4 fruit fly cellular contexts compared by ENCODE assay signal in genomic region chr3L:8347346-8347745, dm6.
A peak's percentile ranks its signal among the peaks of the same experiment; 100 is the strongest.
TF ChIP-seq lines count a peak whose summit lies in the region.

No protein-coding gene starts in this region.

- no peak for TF ChIP-seq CTCF in whole organism, embryonic (GFP tag; optimal IDR thresholded peaks at IDR 0.05; lab: Kevin White, UChicago)

TF ChIP-seq in whole organism, adult, 20 proteins besides CTCF, POLR2A, EP300 and RAD21:
- TF ChIP-seq CG7101 (tag; optimal IDR thresholded peaks at IDR 0.05; lab: Kevin White, UChicago): peak; percentile 16
- TF ChIP-seq bab1 (GFP tag; optimal IDR thresholded peaks at IDR 0.05; lab: Kevin White, UChicago): no peak
- no peak for TF ChIP-seq Clk (GFP tag; optimal IDR thresholded peaks at IDR 0.05; lab: Kevin White, UChicago)
- TF ChIP-seq CG33017 (tag; optimal IDR thresholded peaks at IDR 0.05; lab: Kevin White, UChicago): no peak
- TF ChIP-seq Crg-1 (GFP tag; optimal IDR thresholded peaks at IDR 0.05; lab: Kevin White, UChicago): no peak
- TF ChIP-seq CG12768 (GFP tag; optimal IDR thresholded peaks at IDR 0.05; lab: Kevin White, UChicago): no peak
- TF ChIP-seq CG1620 (GFP tag; optimal IDR thresholded peaks at IDR 0.05; lab: Kevin White, UChicago): no peak
- TF ChIP-seq Hr96 (GFP tag; optimal IDR thresholded peaks at IDR 0.05; lab: Kevin White, UChicago): no peak
- TF ChIP-seq CG5204 (GFP tag; optimal IDR thresholded peaks at IDR 0.05; lab: Kevin White, UChicago): no peak

TF ChIP-seq in whole organism, embryonic, 481 proteins besides CTCF, POLR2A, EP300 and RAD21 (continues in another document):
- no peak for TF ChIP-seq Dip2 (GFP tag; IDR thresholded peaks at IDR 0.05; lab: Robert Waterston, UW)
- no peak for TF ChIP-seq CG17568 (GFP tag; optimal IDR thresholded peaks at IDR 0.05; lab: Kevin White, UChicago)
- 0 out of 3 replicates have a peak, but pooled peaks have one; percentile 12 for TF ChIP-seq CG11695 (GFP tag; IDR thresholded peaks at IDR 0.05; lab: Robert Waterston, UW)
- TF ChIP-seq Lpt (GFP tag; optimal IDR thresholded peaks at IDR 0.05; lab: Kevin White, UChicago): no peak
- TF ChIP-seq CG31388 (GFP tag; optimal IDR thresholded peaks at IDR 0.05; lab: Kevin White, UChicago): no peak
- no peak for TF ChIP-seq D19B (GFP tag; optimal IDR thresholded peaks at IDR 0.05; lab: Kevin White, UChicago)
- no peak for TF ChIP-seq klu (GFP tag; IDR thresholded peaks at IDR 0.05; lab: Robert Waterston, UW)
- TF ChIP-seq CG2875 (GFP tag; optimal IDR thresholded peaks at IDR 0.05; lab: Kevin White, UChicago): peak; percentile 44
- peak; percentile 18 for TF ChIP-seq CG18619 (GFP tag; optimal IDR thresholded peaks at IDR 0.05; lab: Kevin White, UChicago)
- no peak for TF ChIP-seq trh (GFP tag; optimal IDR thresholded peaks at IDR 0.05; lab: Kevin White, UChicago)
- TF ChIP-seq CG12659 (GFP tag; optimal IDR thresholded peaks at IDR 0.05; lab: Kevin White, UChicago): peak; percentile 2
- no peak for TF ChIP-seq luna (GFP tag; optimal IDR thresholded peaks at IDR 0.05; lab: Kevin White, UChicago)
- TF ChIP-seq pho (GFP tag; optimal IDR thresholded peaks at IDR 0.05; lab: Kevin White, UChicago): peak; percentile 18
- TF ChIP-seq Xrp1 (GFP tag; IDR thresholded peaks at IDR 0.05; lab: Robert Waterston, UW): peak; percentile 58
- no peak for TF ChIP-seq tna (GFP tag; IDR thresholded peaks at IDR 0.05; lab: Robert Waterston, UW; ENCODE audit: partially characterized antibody)
- no peak for TF ChIP-seq Hr3 (GFP tag; optimal IDR thresholded peaks at IDR 0.05; lab: Kevin White, UChicago)
- TF ChIP-seq bsh (GFP tag; optimal IDR thresholded peaks at IDR 0.05; lab: Kevin White, UChicago): peak in 1 of 2 experiments; percentile 22
- TF ChIP-seq gfzf (GFP tag; optimal IDR thresholded peaks at IDR 0.05; lab: Kevin White, UChicago): no peak
- TF ChIP-seq otp (GFP tag; IDR thresholded peaks at IDR 0.05; lab: Robert Waterston, UW): peak; percentile 40; the same call in 1 of the 3 replicates
- peak; percentile 54; the same call in 1 of the 2 replicates for TF ChIP-seq Nf-YA (GFP tag; IDR thresholded peaks at IDR 0.05; lab: Robert Waterston, UW)
- TF ChIP-seq slbo (GFP tag; IDR thresholded peaks at IDR 0.05; lab: Robert Waterston, UW): no peak
- peak; percentile 44 for TF ChIP-seq CG3407 (GFP tag; optimal IDR thresholded peaks at IDR 0.05; lab: Kevin White, UChicago)
- no peak for TF ChIP-seq CG14965 (GFP tag; optimal IDR thresholded peaks at IDR 0.05; lab: Kevin White, UChicago; ENCODE audit: borderline replicate concordance)
- TF ChIP-seq C15 (GFP tag; IDR thresholded peaks at IDR 0.05; lab: Robert Waterston, UW): no peak
- peak; percentile 63 for TF ChIP-seq vvl (GFP tag; IDR thresholded peaks at IDR 0.05; lab: Robert Waterston, UW)
- TF ChIP-seq CG42726 (GFP tag; IDR thresholded peaks at IDR 0.05; lab: Robert Waterston, UW; ENCODE audit: partially characterized antibody): no peak
- peak; percentile 30 for TF ChIP-seq CG31365 (tag; optimal IDR thresholded peaks at IDR 0.05; lab: Kevin White, UChicago)

TF ChIP-seq in whole organism, prepupa, 60 proteins besides CTCF, POLR2A, EP300 and RAD21:
- TF ChIP-seq esn (GFP tag; optimal IDR thresholded peaks at IDR 0.05; lab: Kevin White, UChicago) (no peak), fkh (GFP tag; optimal IDR thresholded peaks at IDR 0.05; lab: Kevin White, UChicago) (peak; percentile 83)
TF ChIP-seq in whole organism, prepupa: peak in this region for 1.

TF ChIP-seq in whole organism, wandering third instar larva, 38 proteins besides CTCF, POLR2A, EP300 and RAD21:
- TF ChIP-seq OdsH (GFP tag; optimal IDR thresholded peaks at IDR 0.05; lab: Kevin White, UChicago) (peak; percentile 20), sage (GFP tag; optimal IDR thresholded peaks at IDR 0.05; lab: Kevin White, UChicago) (no peak), Jra (GFP tag; optimal IDR thresholded peaks at IDR 0.05; lab: Kevin White, UChicago) (no peak), Hr83 (GFP tag; optimal IDR thresholded peaks at IDR 0.05; lab: Kevin White, UChicago; ENCODE audit: poor library complexity, severe bottlenecking) (peak; percentile 80), foxo (GFP tag; optimal IDR thresholded peaks at IDR 0.05; lab: Kevin White, UChicago) (no peak)
